Fruit fly (Drosophila melanogaster) whole organism, embryonic: ENCODE data around the gene CG7430.

Experiments used
- Adf1 ChIP-seq: fragments of 200-800 bp; sonication (Bioruptor generic); IDR thresholded peaks from 2 replicates; pipeline ENCODE4 v1.3.6; 2022; ENCODE audit warnings: missing biosample characterization, missing genetic modification characterization
- Atf3 ChIP-seq: fragments of 200-800 bp; sonication (Bioruptor generic); optimal IDR thresholded peaks from 3 replicates; lab custom pipeline; 2016; ENCODE audit warnings: missing biosample characterization, missing genetic modification characterization
- C15 ChIP-seq: fragments of 200-800 bp; sonication (Bioruptor generic); IDR thresholded peaks from 3 replicates; pipeline ENCODE4 v1.3.6; 2022; ENCODE audit warnings: missing biosample characterization, missing genetic modification characterization
- CG10565 ChIP-seq: fragments of 200-800 bp; sonication (Bioruptor generic); optimal IDR thresholded peaks from 3 replicates; lab custom pipeline; 2016; ENCODE audit warnings: missing biosample characterization, mild to moderate bottlenecking, missing genetic modification characterization
- CG11695 ChIP-seq: fragments of 200-800 bp; sonication (Bioruptor generic); IDR thresholded peaks from 3 replicates; pipeline ENCODE4 v1.3.6; 2022; ENCODE audit warnings: missing biosample characterization, missing genetic modification characterization
- CG12769 ChIP-seq: fragments of 200-800 bp; sonication (Bioruptor generic); optimal IDR thresholded peaks from 2 replicates; lab custom pipeline; 2019; ENCODE audit warnings: missing biosample characterization, mild to moderate bottlenecking, missing genetic modification characterization, moderate library complexity
- CG13123 ChIP-seq: fragments of 200-800 bp; sonication (Bioruptor generic); optimal IDR thresholded peaks from 2 replicates; lab custom pipeline; 2016; ENCODE audit warnings: missing biosample characterization, missing genetic modification characterization
- CG13287 ChIP-seq: fragments of 200-800 bp; sonication (Bioruptor generic); IDR thresholded peaks from 2 replicates; pipeline ENCODE4 v1.3.6; 2022; ENCODE audit warnings: missing biosample characterization, missing genetic modification characterization; ENCODE audit not compliant: partially characterized antibody
- CG13775 ChIP-seq: fragments of 200-800 bp; sonication (Bioruptor generic); optimal IDR thresholded peaks from 3 replicates; lab custom pipeline; 2017; ENCODE audit warnings: missing biosample characterization, mild to moderate bottlenecking, missing genetic modification characterization
- CG14014 ChIP-seq: fragments of 200-800 bp; sonication (Bioruptor generic); IDR thresholded peaks from 2 replicates; pipeline ENCODE4 v1.3.6; 2022; ENCODE audit warnings: missing biosample characterization, missing genetic modification characterization
- CG14710 ChIP-seq: fragments of 200-800 bp; sonication (Bioruptor generic); optimal IDR thresholded peaks from 3 replicates; lab custom pipeline; 2019; ENCODE audit warnings: missing biosample characterization, mild to moderate bottlenecking, missing genetic modification characterization, moderate library complexity
- CG15479 ChIP-seq: fragments of 200-800 bp; sonication (Bioruptor generic); optimal IDR thresholded peaks from 3 replicates; lab custom pipeline; 2019; ENCODE audit warnings: missing biosample characterization, mild to moderate bottlenecking, missing genetic modification characterization, moderate library complexity
- CG17359 ChIP-seq: fragments of 200-800 bp; sonication (Bioruptor generic); optimal IDR thresholded peaks from 3 replicates; lab custom pipeline; 2018; ENCODE audit warnings: missing biosample characterization, mild to moderate bottlenecking, missing genetic modification characterization, moderate library complexity
- CG18011 ChIP-seq: fragments of 200-800 bp; sonication (Bioruptor generic); optimal IDR thresholded peaks from 2 replicates; lab custom pipeline; 2017; ENCODE audit warnings: missing biosample characterization, missing genetic modification characterization, mild to moderate bottlenecking, moderate library complexity, missing genotype
- CG2678 ChIP-seq: fragments of 200-800 bp; sonication (Bioruptor generic); optimal IDR thresholded peaks from 3 replicates; lab custom pipeline; 2019; ENCODE audit warnings: missing biosample characterization, mild to moderate bottlenecking, missing genetic modification characterization, moderate library complexity
- CG2712 ChIP-seq: fragments of 200-800 bp; optimal IDR thresholded peaks from 3 replicates; lab custom pipeline; 2019; ENCODE audit warnings: missing biosample characterization, mild to moderate bottlenecking, missing genetic modification characterization, moderate library complexity
- CG30403 ChIP-seq: fragments of 200-800 bp; sonication (Bioruptor generic); optimal IDR thresholded peaks from 3 replicates; lab custom pipeline; 2016; ENCODE audit warnings: missing biosample characterization, missing genetic modification characterization
- CG31224 ChIP-seq: fragments of 200-800 bp; sonication (Bioruptor generic); IDR thresholded peaks from 2 replicates; pipeline ENCODE4 v1.3.6; 2022; ENCODE audit warnings: missing biosample characterization, missing genetic modification characterization
- CG4617 ChIP-seq: fragments of 200-800 bp; sonication (Bioruptor generic); optimal IDR thresholded peaks from 3 replicates; lab custom pipeline; 2016; ENCODE audit warnings: missing biosample characterization, missing genetic modification characterization, borderline replicate concordance
- CG8478 ChIP-seq: fragments of >200 bp; optimal IDR thresholded peaks from 2 replicates; lab custom pipeline; 2018
- CG8924 ChIP-seq: fragments of 200-800 bp; optimal IDR thresholded peaks from 3 replicates; lab custom pipeline; 2019; ENCODE audit warnings: missing biosample characterization, mild to moderate bottlenecking, missing genetic modification characterization, moderate library complexity
- CrebB ChIP-seq: fragments of 200-800 bp; sonication (Bioruptor generic); optimal IDR thresholded peaks from 3 replicates; lab custom pipeline; 2018; ENCODE audit warnings: missing biosample characterization, mild to moderate bottlenecking, missing genetic modification characterization
- Deaf1 ChIP-seq: fragments of 200-800 bp; optimal IDR thresholded peaks from 3 replicates; lab custom pipeline; 2019; ENCODE audit warnings: missing biosample characterization, mild to moderate bottlenecking, missing genetic modification characterization, moderate library complexity
- Doc2 ChIP-seq: fragments of 200-800 bp; sonication (Bioruptor generic); IDR thresholded peaks from 2 replicates; pipeline ENCODE4 v1.3.6; 2022; ENCODE audit warnings: missing biosample characterization, missing genetic modification characterization
- E2f2 ChIP-seq: fragments of 200-800 bp; sonication (Bioruptor generic); IDR thresholded peaks from 2 replicates; pipeline ENCODE4 v1.3.6; 2022; ENCODE audit warnings: missing biosample characterization, missing genetic modification characterization
- Fer1 ChIP-seq: fragments of 200-800 bp; sonication (Bioruptor generic); optimal IDR thresholded peaks from 2 replicates; lab custom pipeline; 2017; ENCODE audit warnings: missing biosample characterization, mild to moderate bottlenecking, missing genetic modification characterization
- Fer2 ChIP-seq: fragments of 200-800 bp; sonication (Bioruptor generic); optimal IDR thresholded peaks from 2 replicates; lab custom pipeline; 2018; ENCODE audit warnings: missing biosample characterization, mild to moderate bottlenecking, missing genetic modification characterization, moderate library complexity
- HLH54F ChIP-seq: fragments of 200-800 bp; sonication (Bioruptor generic); optimal IDR thresholded peaks from 3 replicates; lab custom pipeline; 2016; ENCODE audit warnings: missing biosample characterization, missing genetic modification characterization
- Neu2 ChIP-seq: fragments of 200-800 bp; sonication (Bioruptor generic); optimal IDR thresholded peaks from 3 replicates; lab custom pipeline; 2016; ENCODE audit warnings: missing biosample characterization, missing genetic modification characterization, borderline replicate concordance
- Oaz ChIP-seq: fragments of 200-800 bp; sonication (Bioruptor generic); IDR thresholded peaks from 2 replicates; pipeline ENCODE4 v1.3.6; 2022; ENCODE audit warnings: missing biosample characterization, missing genetic modification characterization
- Pdp1 ChIP-seq, 2 experiments: fragments of 200-800 bp; sonication (Bioruptor generic); optimal IDR thresholded peaks; 3 replicates each; lab custom pipeline; 2016; ENCODE audit warnings: missing biosample characterization in 2 of 2, missing genetic modification characterization in 2 of 2, mild to moderate bottlenecking in 1 of 2, moderate library complexity in 1 of 2
- Rx ChIP-seq: fragments of 200-800 bp; sonication (Bioruptor generic); IDR thresholded peaks from 2 replicates; pipeline ENCODE4 v1.3.6; 2022; ENCODE audit warnings: missing biosample characterization, missing genetic modification characterization
- ac ChIP-seq: fragments of 200-800 bp; sonication (Bioruptor generic); optimal IDR thresholded peaks from 3 replicates; lab custom pipeline; 2017; ENCODE audit warnings: missing biosample characterization, mild to moderate bottlenecking, missing genetic modification characterization
- cas ChIP-seq: fragments of 200-800 bp; sonication (Bioruptor generic); IDR thresholded peaks from 2 replicates; pipeline ENCODE4 v1.3.6; 2022; ENCODE audit warnings: missing biosample characterization, missing genetic modification characterization
- crol ChIP-seq: fragments of 200-800 bp; sonication (Bioruptor generic); IDR thresholded peaks from 2 replicates; pipeline ENCODE4 v1.3.6; 2022; ENCODE audit warnings: missing biosample characterization, missing genetic modification characterization
- danr ChIP-seq: fragments of 200-800 bp; sonication (Bioruptor generic); IDR thresholded peaks from 2 replicates; pipeline ENCODE4 v1.3.6; 2022; ENCODE audit warnings: missing biosample characterization, missing genetic modification characterization
- gfzf ChIP-seq: fragments of 200-800 bp; sonication (Bioruptor generic); optimal IDR thresholded peaks from 2 replicates; lab custom pipeline; 2016; ENCODE audit warnings: missing biosample characterization, mild to moderate bottlenecking, missing genetic modification characterization, moderate library complexity
- inv ChIP-seq: fragments of 200-800 bp; sonication (Bioruptor generic); IDR thresholded peaks from 2 replicates; pipeline ENCODE4 v1.3.6; 2022; ENCODE audit warnings: missing biosample characterization, missing genetic modification characterization; ENCODE audit not compliant: partially characterized antibody
- jumu ChIP-seq: fragments of 200-800 bp; sonication (Bioruptor generic); optimal IDR thresholded peaks from 3 replicates; lab custom pipeline; 2016; ENCODE audit warnings: missing biosample characterization, missing genetic modification characterization
- kah ChIP-seq: fragments of 200-800 bp; sonication (Bioruptor generic); optimal IDR thresholded peaks from 2 replicates; lab custom pipeline; 2018; ENCODE audit warnings: missing biosample characterization, mild to moderate bottlenecking, missing genetic modification characterization
- lmd ChIP-seq: fragments of 200-800 bp; sonication (Bioruptor generic); IDR thresholded peaks from 2 replicates; pipeline ENCODE4 v1.3.6; 2022; ENCODE audit warnings: missing biosample characterization, missing genetic modification characterization
- maf-S ChIP-seq: fragments of 200-800 bp; sonication (Bioruptor generic); optimal IDR thresholded peaks from 2 replicates; lab custom pipeline; 2016; ENCODE audit warnings: missing biosample characterization, missing genetic modification characterization
- onecut ChIP-seq: fragments of 200-800 bp; sonication (Bioruptor generic); IDR thresholded peaks from 2 replicates; pipeline ENCODE4 v1.3.6; 2022; ENCODE audit warnings: missing biosample characterization, missing genetic modification characterization
- row ChIP-seq: fragments of 200-800 bp; sonication (Bioruptor generic); IDR thresholded peaks from 3 replicates; pipeline ENCODE4 v1.3.6; 2022; ENCODE audit warnings: missing biosample characterization, missing genetic modification characterization
- sc ChIP-seq, 3 experiments: fragments of >200 bp in 2 of 3; fragments of 200-800 bp in 1 of 3; sonication (Bioruptor generic) in 1 of 3; optimal IDR thresholded peaks; 2 replicates in 2 of 3; 3 replicates in 1 of 3; lab custom pipeline; 2017; ENCODE audit warnings: mild to moderate bottlenecking in 1 of 3, missing biosample characterization in 1 of 3, missing genetic modification characterization in 1 of 3, missing genetic modification reagents in 1 of 3
- sens-2 ChIP-seq: fragments of 200-800 bp; sonication (Bioruptor generic); IDR thresholded peaks from 2 replicates; pipeline ENCODE4 v1.3.6; 2022; ENCODE audit warnings: missing biosample characterization, missing genetic modification characterization
- seq ChIP-seq: fragments of 200-800 bp; sonication (Bioruptor generic); IDR thresholded peaks from 2 replicates; pipeline ENCODE4 v1.3.6; 2022; ENCODE audit warnings: missing biosample characterization, missing genetic modification characterization
- trh ChIP-seq: fragments of 200-800 bp; sonication (Bioruptor generic); optimal IDR thresholded peaks from 2 replicates; lab custom pipeline; 2016; ENCODE audit warnings: missing biosample characterization, missing genetic modification characterization
- vvl ChIP-seq: fragments of 200-800 bp; sonication (Bioruptor generic); IDR thresholded peaks from 2 replicates; pipeline ENCODE4 v1.3.6; 2022; ENCODE audit warnings: missing biosample characterization, missing genetic modification characterization

The CG7430 gene

DNA sequence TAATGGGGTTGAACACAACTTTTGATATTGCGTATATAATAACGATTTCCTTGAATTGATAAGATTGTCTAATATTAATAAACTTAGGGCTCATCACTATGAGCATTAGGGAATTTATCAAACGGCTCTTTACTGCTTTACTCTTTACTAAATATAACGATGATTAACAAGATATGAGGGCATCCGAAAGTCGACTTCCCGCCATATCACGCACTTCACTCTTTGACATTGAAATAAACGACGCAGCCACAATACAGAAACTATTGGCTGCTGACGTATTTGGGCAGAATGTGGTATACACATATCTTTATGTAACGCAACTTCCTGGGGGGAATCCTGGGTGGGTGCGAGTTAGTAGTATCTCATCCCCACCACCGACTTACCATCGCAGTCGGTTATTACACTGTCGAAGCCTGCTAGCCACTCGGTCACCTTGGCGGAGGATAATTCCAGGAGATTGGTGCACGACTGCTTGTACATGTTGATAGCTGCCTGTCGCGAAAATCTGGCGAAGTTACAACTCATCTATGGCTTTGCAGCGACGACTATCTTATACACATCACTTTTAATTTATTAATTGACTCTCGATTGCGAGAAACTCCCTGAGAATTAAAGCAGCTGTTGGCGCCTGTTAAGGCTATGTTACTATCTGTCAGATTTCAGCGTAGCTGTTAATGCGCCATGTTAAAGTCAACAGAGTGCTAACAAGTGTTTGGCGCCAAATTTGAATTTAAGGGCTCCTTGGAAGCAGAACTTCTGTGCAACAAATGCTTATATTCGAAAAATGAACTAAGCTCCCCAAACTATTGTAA lies 3.6 kb upstream of the CG7430 start, which contains the start of gene CG5567 (continued):
- TF ChIP-seq sens-2 (no peak), CG13123 (no peak), maf-S (GFP tag; lab: Kevin White, UChicago) (no peak), vvl (GFP tag; lab: Robert Waterston, UW) (no peak), Oaz (GFP tag; lab: Robert Waterston, UW) (no peak), CG13287 (GFP tag; lab: Robert Waterston, UW) (peak; percentile 26; the same call in 1 of the 2 replicates), CG31224 (GFP tag; lab: Robert Waterston, UW) (no peak), CG13775 (GFP tag; lab: Kevin White, UChicago) (peak; percentile 22), CG14710 (tag; lab: Kevin White, UChicago) (no peak), Deaf1 (tag; lab: Kevin White, UChicago) (peak; percentile 54), jumu (GFP tag; lab: Kevin White, UChicago) (no peak), Fer1 (GFP tag; lab: Kevin White, UChicago) (peak; percentile 64), CG14014 (0 out of 2 replicates have a peak, but pooled peaks have one; percentile 20), cas (no peak), CG8478 (no peak), CG11695 (peak; percentile 46; the same call in 1 of the 3 replicates), sc (optimal IDR thresholded peaks at IDR 0.05; lab: Kevin White, UChicago) (no peak), sc (GFP tag; optimal IDR thresholded peaks at IDR 0.05; lab: Kevin White, UChicago) (no peak), Neu2 (no peak), CG15479 (GFP tag; lab: Kevin White, UChicago) (no peak), CG12769 (tag; lab: Kevin White, UChicago) (peak; percentile 17), gfzf (GFP tag; lab: Kevin White, UChicago) (no peak), CG30403 (GFP tag; lab: Kevin White, UChicago) (no peak), crol (no peak), Adf1 (GFP tag; lab: Robert Waterston, UW) (peak; percentile 24; the same call in 1 of the 2 replicates), C15 (GFP tag; lab: Robert Waterston, UW) (no peak), danr (GFP tag; lab: Robert Waterston, UW) (no peak), Doc2 (GFP tag; lab: Robert Waterston, UW) (no peak), CrebB (tag; lab: Kevin White, UChicago) (peak; percentile 12), CG17359 (peak; percentile 9), Atf3 (GFP tag; lab: Kevin White, UChicago) (no peak), Rx (GFP tag; lab: Robert Waterston, UW) (no peak), CG4617 (GFP tag; lab: Kevin White, UChicago) (no peak), Pdp1 (GFP tag; optimal IDR thresholded peaks at IDR 0.05; lab: Kevin White, UChicago) (peak in 1 of 2 experiments; percentile 93), CG10565 (GFP tag; lab: Kevin White, UChicago) (no peak), CG18011 (GFP tag; lab: Kevin White, UChicago) (no peak), kah (GFP tag; lab: Kevin White, UChicago) (peak; percentile 95), CG2678 (tag; lab: Kevin White, UChicago) (peak; percentile 32), HLH54F (GFP tag; lab: Kevin White, UChicago) (peak; percentile 19), Fer2 (tag; lab: Kevin White, UChicago) (no peak), CG2712 (tag; lab: Kevin White, UChicago) (no peak), CG8924 (tag; lab: Kevin White, UChicago) (no peak), ac (GFP tag; lab: Kevin White, UChicago) (no peak), E2f2 (GFP tag; lab: Robert Waterston, UW) (peak; percentile 88), trh (GFP tag; lab: Kevin White, UChicago) (no peak), inv (no peak), seq (GFP tag; lab: Robert Waterston, UW) (no peak; the same call in 1 of the 2 replicates), row (GFP tag; lab: Robert Waterston, UW) (peak; percentile 87), onecut (GFP tag; lab: Robert Waterston, UW) (no peak), lmd (peak; percentile 17; the same call in 1 of the 2 replicates)
